Worm (Caenorhabditis elegans) whole organism, young adult: ENCODE results near the gene ins-39.
"Not testable (repeated sequence)": the region's sequence is repeated elsewhere in the genome, so short reads cannot be mapped to it uniquely, and the experiment has no call there.

Experiments
- B0019.2 ChIP-seq: fragments of 200-800 bp; sonication (Bioruptor generic); conservative IDR thresholded peaks from 2 replicates; pipeline ENCODE4 v1.3.6; 2022; ENCODE audit warnings: missing genetic modification reagents, missing genetic modification characterization, missing compliant biosample characterization
- C17E4.6 ChIP-seq: fragments of 200-800 bp; sonication (Bioruptor generic); IDR thresholded peaks from 2 replicates; pipeline ENCODE4 v1.3.6; 2022; ENCODE audit warnings: missing genetic modification reagents, missing genetic modification characterization, missing compliant biosample characterization
- D2030.7 ChIP-seq: fragments of 200-800 bp; sonication (Bioruptor generic); IDR thresholded peaks from 2 replicates; pipeline ENCODE4 v1.3.6; 2022; ENCODE audit warnings: missing genetic modification reagents, missing genetic modification characterization, missing compliant biosample characterization
- F10E7.11 ChIP-seq: sonication (generic microtip); optimal IDR thresholded peaks from 2 replicates; lab custom pipeline; 2017; ENCODE audit warnings: mild to moderate bottlenecking, missing genetic modification characterization, moderate library complexity, missing compliant biosample characterization
- F37B4.10 ChIP-seq: fragments of 200-800 bp; sonication (Bioruptor generic); IDR thresholded peaks from 2 replicates; pipeline ENCODE4 v1.3.6; 2022; ENCODE audit warnings: missing genetic modification characterization, missing compliant biosample characterization
- F39B2.1 ChIP-seq: fragments of 200-800 bp; sonication (Bioruptor generic); IDR thresholded peaks from 2 replicates; pipeline ENCODE4 v1.3.6; 2022; ENCODE audit warnings: missing genetic modification reagents, missing genetic modification characterization, missing compliant biosample characterization
- F57A8.1 ChIP-seq: fragments of 200-800 bp; sonication (Bioruptor generic); optimal IDR thresholded peaks from 2 replicates; lab custom pipeline; 2018; ENCODE audit warnings: mild to moderate bottlenecking, missing genetic modification characterization, moderate library complexity, missing compliant biosample characterization
- K11D2.4 ChIP-seq: fragments of 200-800 bp; sonication (Bioruptor generic); IDR thresholded peaks from 2 replicates; pipeline ENCODE4 v1.3.6; 2022; ENCODE audit warnings: missing genetic modification reagents, missing genetic modification characterization, missing compliant biosample characterization
- Y53F4B.3 ChIP-seq: fragments of 200-800 bp; sonication (Bioruptor generic); IDR thresholded peaks from 2 replicates; pipeline ENCODE4 v1.3.6; 2022; ENCODE audit warnings: missing genetic modification reagents, missing genetic modification characterization, missing compliant biosample characterization
- Y53G8AR.9 ChIP-seq: fragments of 200-800 bp; sonication (Bioruptor generic); conservative IDR thresholded peaks from 2 replicates; pipeline ENCODE4 v1.3.6; 2022; ENCODE audit warnings: missing genetic modification reagents, missing genetic modification characterization, missing compliant biosample characterization
- Y56A3A.18 ChIP-seq: fragments of 200-800 bp; sonication (Bioruptor generic); IDR thresholded peaks from 2 replicates; pipeline ENCODE4 v1.3.6; 2022; ENCODE audit warnings: missing genetic modification reagents, missing genetic modification characterization, missing compliant biosample characterization
- Y67H2A.10 ChIP-seq: fragments of 200-800 bp; sonication (Bioruptor generic); conservative IDR thresholded peaks from 2 replicates; pipeline ENCODE4 v1.3.6; 2022; ENCODE audit warnings: missing genetic modification reagents, missing genetic modification characterization, missing compliant biosample characterization
- Y79H2A.3 ChIP-seq: fragments of 200-800 bp; sonication (Bioruptor generic); conservative IDR thresholded peaks from 2 replicates; pipeline ENCODE4 v1.3.6; 2022; ENCODE audit warnings: missing genetic modification reagents, missing genetic modification characterization, missing compliant biosample characterization
- Y95B8A.8 ChIP-seq: fragments of 200-800 bp; sonication (Bioruptor generic); IDR thresholded peaks from 2 replicates; pipeline ENCODE4 v1.3.6; 2022; ENCODE audit warnings: missing genetic modification reagents, missing genetic modification characterization, missing compliant biosample characterization
- aptf-2 ChIP-seq: fragments of 200-800 bp; sonication (Bioruptor generic); conservative IDR thresholded peaks from 2 replicates; pipeline ENCODE4 v1.3.6; 2022; ENCODE audit warnings: missing genetic modification reagents, missing genetic modification characterization, missing compliant biosample characterization
- aptf-3 ChIP-seq: fragments of 200-800 bp; sonication (Bioruptor generic); IDR thresholded peaks from 2 replicates; pipeline ENCODE4 v1.3.6; 2022; ENCODE audit warnings: missing genetic modification characterization, missing compliant biosample characterization
- attf-3 ChIP-seq: fragments of 200-800 bp; sonication (Bioruptor generic); conservative IDR thresholded peaks from 2 replicates; pipeline ENCODE4 v1.3.6; 2022; ENCODE audit warnings: missing genetic modification reagents, missing genetic modification characterization, missing compliant biosample characterization
- attf-6 ChIP-seq: fragments of 200-800 bp; sonication (Bioruptor generic); IDR thresholded peaks from 2 replicates; pipeline ENCODE4 v1.3.6; 2022; ENCODE audit warnings: missing genetic modification reagents, missing genetic modification characterization, missing compliant biosample characterization
- cebp-1 ChIP-seq, 2 experiments: fragments of 200-800 bp in 1 of 2; sonication (Bioruptor generic) in 1 of 2; sonication (generic microtip) in 1 of 2; IDR thresholded peaks in 1 of 2; optimal IDR thresholded peaks in 1 of 2; 2 replicates each; pipeline versions ENCODE4 v1.3.6 to Lab custom; 2017 to 2022; ENCODE audit warnings: missing compliant biosample characterization in 2 of 2, missing genetic modification characterization in 2 of 2, mild to moderate bottlenecking in 1 of 2, missing genetic modification reagents in 1 of 2, moderate library complexity in 1 of 2
- cebp-2 ChIP-seq: fragments of 200-800 bp; sonication (Bioruptor generic); IDR thresholded peaks from 2 replicates; pipeline ENCODE4 v1.3.6; 2022; ENCODE audit warnings: missing genetic modification characterization, missing compliant biosample characterization
- ceh-100 ChIP-seq: fragments of 200-800 bp; sonication (Bioruptor generic); IDR thresholded peaks from 2 replicates; pipeline ENCODE4 v1.3.6; 2022; ENCODE audit warnings: missing genetic modification reagents, missing genetic modification characterization, missing compliant biosample characterization
- ceh-40 ChIP-seq: fragments of 200-800 bp; sonication (Bioruptor generic); IDR thresholded peaks from 2 replicates; pipeline ENCODE4 v1.3.6; 2022; ENCODE audit warnings: missing genetic modification characterization, missing compliant biosample characterization
- ceh-58 ChIP-seq: fragments of 200-800 bp; sonication (Bioruptor generic); IDR thresholded peaks from 2 replicates; pipeline ENCODE4 v1.3.6; 2022; ENCODE audit warnings: missing genetic modification characterization, missing compliant biosample characterization
- ceh-91 ChIP-seq: fragments of 200-800 bp; sonication (Bioruptor generic); IDR thresholded peaks from 2 replicates; pipeline ENCODE4 v1.3.6; 2022; ENCODE audit warnings: missing genetic modification reagents, missing genetic modification characterization, missing compliant biosample characterization
- dox-1 ChIP-seq: fragments of 200-800 bp; sonication (Bioruptor generic); IDR thresholded peaks from 2 replicates; pipeline ENCODE4 v1.3.6; 2022; ENCODE audit warnings: missing genetic modification reagents, missing genetic modification characterization, missing compliant biosample characterization
- egl-44 ChIP-seq: fragments of 200-800 bp; sonication (Bioruptor generic); IDR thresholded peaks from 2 replicates; pipeline ENCODE4 v1.3.6; 2022; ENCODE audit warnings: missing genetic modification reagents, missing genetic modification characterization, missing compliant biosample characterization
- egrh-3 ChIP-seq: fragments of 200-800 bp; sonication (Bioruptor generic); IDR thresholded peaks from 2 replicates; pipeline ENCODE4 v1.3.6; 2022; ENCODE audit warnings: missing genetic modification reagents, missing genetic modification characterization, missing compliant biosample characterization
- ekl-4 ChIP-seq: fragments of 200-800 bp; sonication (Bioruptor generic); IDR thresholded peaks from 2 replicates; pipeline ENCODE4 v1.3.6; 2022; ENCODE audit warnings: missing genetic modification reagents, missing genetic modification characterization, missing compliant biosample characterization
- hmg-20 ChIP-seq: fragments of 200-800 bp; sonication (Bioruptor generic); IDR thresholded peaks from 2 replicates; pipeline ENCODE4 v1.3.6; 2022; ENCODE audit warnings: missing genetic modification reagents, missing genetic modification characterization, missing compliant biosample characterization
- hsf-1 ChIP-seq: fragments of 200-800 bp; sonication (Bioruptor generic); IDR thresholded peaks from 2 replicates; pipeline ENCODE4 v1.3.6; 2022; ENCODE audit warnings: missing genetic modification reagents, missing genetic modification characterization, missing compliant biosample characterization
- lag-1 ChIP-seq: fragments of 200-800 bp; sonication (Bioruptor generic); IDR thresholded peaks from 2 replicates; pipeline ENCODE4 v1.3.6; 2022; ENCODE audit warnings: missing genetic modification reagents, missing genetic modification characterization, missing compliant biosample characterization
- let-526 ChIP-seq: fragments of 200-800 bp; sonication (Bioruptor generic); IDR thresholded peaks from 2 replicates; pipeline ENCODE4 v1.3.6; 2022; ENCODE audit warnings: missing genetic modification reagents, missing genetic modification characterization, missing compliant biosample characterization
- lsy-27 ChIP-seq: sonication (generic microtip); optimal IDR thresholded peaks from 2 replicates; lab custom pipeline; 2017; ENCODE audit warnings: missing genetic modification characterization, mild to moderate bottlenecking, missing compliant biosample characterization, antibody characterized with exemption, missing genotype, borderline replicate concordance; ENCODE audit not compliant: insufficient read depth
- madf-3 ChIP-seq: fragments of 200-800 bp; sonication (Bioruptor generic); IDR thresholded peaks from 2 replicates; pipeline ENCODE4 v1.3.6; 2022; ENCODE audit warnings: missing genetic modification reagents, missing genetic modification characterization, missing compliant biosample characterization
- madf-6 ChIP-seq: fragments of 200-800 bp; sonication (Bioruptor generic); IDR thresholded peaks from 2 replicates; pipeline ENCODE4 v1.3.6; 2022; ENCODE audit warnings: missing genetic modification reagents, missing genetic modification characterization, missing compliant biosample characterization
- madf-8 ChIP-seq: fragments of 200-800 bp; sonication (Bioruptor generic); conservative IDR thresholded peaks from 2 replicates; pipeline ENCODE4 v1.3.6; 2022; ENCODE audit warnings: missing genetic modification reagents, missing genetic modification characterization, missing compliant biosample characterization
- mel-28 ChIP-seq: sonication (generic microtip); optimal IDR thresholded peaks from 2 replicates; lab custom pipeline; 2016; ENCODE audit warnings: borderline replicate concordance, mild to moderate bottlenecking, missing genetic modification characterization, missing compliant biosample characterization
- mxl-1 ChIP-seq: sonication (generic microtip); optimal IDR thresholded peaks from 2 replicates; lab custom pipeline; 2016; ENCODE audit warnings: missing genetic modification characterization, missing compliant biosample characterization
- nfya-2 ChIP-seq: fragments of 200-800 bp; sonication (Bioruptor generic); IDR thresholded peaks from 2 replicates; pipeline ENCODE4 v1.3.6; 2022; ENCODE audit warnings: missing genetic modification reagents, missing genetic modification characterization, missing compliant biosample characterization
- nfyb-1 ChIP-seq: fragments of 200-800 bp; sonication (Bioruptor generic); IDR thresholded peaks from 2 replicates; pipeline ENCODE4 v1.3.6; 2022; ENCODE audit warnings: missing genetic modification reagents, missing genetic modification characterization, missing compliant biosample characterization
- nhr-120 ChIP-seq: fragments of 200-800 bp; sonication (Bioruptor generic); IDR thresholded peaks from 2 replicates; pipeline ENCODE4 v1.3.6; 2022; ENCODE audit warnings: missing genetic modification characterization, missing compliant biosample characterization
- pbrm-1 ChIP-seq: fragments of 200-800 bp; sonication (Bioruptor generic); IDR thresholded peaks from 2 replicates; pipeline ENCODE4 v1.3.6; 2022; ENCODE audit warnings: missing genetic modification reagents, missing genetic modification characterization, missing compliant biosample characterization
- rcor-1 ChIP-seq: fragments of 200-800 bp; sonication (Bioruptor generic); IDR thresholded peaks from 2 replicates; pipeline ENCODE4 v1.3.6; 2022; ENCODE audit warnings: missing genetic modification reagents, missing genetic modification characterization, missing compliant biosample characterization
- repo-1 ChIP-seq: sonication (generic microtip); optimal IDR thresholded peaks from 2 replicates; lab custom pipeline; 2017; ENCODE audit warnings: mild to moderate bottlenecking, missing genetic modification characterization, missing compliant biosample characterization
- zim-3 ChIP-seq: sonication (generic microtip); optimal IDR thresholded peaks from 2 replicates; lab custom pipeline; 2017; ENCODE audit warnings: mild to moderate bottlenecking, missing genetic modification characterization, moderate library complexity, missing compliant biosample characterization
- ztf-28 ChIP-seq: fragments of 200-800 bp; sonication (Bioruptor generic); IDR thresholded peaks from 2 replicates; pipeline ENCODE4 v1.3.6; 2022; ENCODE audit warnings: missing genetic modification reagents, missing genetic modification characterization, missing compliant biosample characterization
- ztf-6 ChIP-seq: fragments of 200-800 bp; sonication (Bioruptor generic); IDR thresholded peaks from 2 replicates; pipeline ENCODE4 v1.3.6; 2022; ENCODE audit warnings: missing genetic modification reagents, missing genetic modification characterization, missing compliant biosample characterization

The ins-39 gene

ce11 chrX:1379391-1379790 is 35.2 kb upstream of the ins-39 start (continued):
- TF ChIP-seq F10E7.11 (tag; lab: Kevin White, UChicago) (peak; percentile 71), F57A8.1 (GFP tag; lab: Kevin White, UChicago) (peak; percentile 31), lsy-27 (tag; lab: Kevin White, UChicago) (no peak), repo-1 (tag; lab: Kevin White, UChicago) (peak; percentile 54), mel-28 (tag; lab: Kevin White, UChicago) (no peak), zim-3 (tag; lab: Kevin White, UChicago) (peak; percentile 75), mxl-1 (tag; lab: Kevin White, UChicago) (peak; percentile 67)

- TF ChIP-seq madf-8 (GFP tag; lab: Robert Waterston, UW) (peak; percentile 70), F39B2.1 (peak; percentile 95), ztf-28 (peak; percentile 82; the same call in 1 of the 2 replicates), ceh-40 (peak; percentile 97), pbrm-1 (GFP tag; lab: Robert Waterston, UW) (peak; percentile 96), F37B4.10 (peak; percentile 95; the same call in 1 of the 2 replicates), nfya-2 (GFP tag; lab: Robert Waterston, UW) (peak; percentile 95), ceh-100 (peak; percentile 89), ekl-4 (GFP tag; lab: Robert Waterston, UW) (peak; percentile 98), rcor-1 (peak; percentile 99), Y79H2A.3 (peak; percentile 99), madf-3 (GFP tag; lab: Robert Waterston, UW) (peak; percentile 97), B0019.2 (GFP tag; lab: Robert Waterston, UW) (peak; percentile 98), let-526 (GFP tag; lab: Robert Waterston, UW) (peak; percentile 100), cebp-2 (GFP tag; lab: Robert Waterston, UW) (peak; percentile 93), attf-3 (peak; percentile 63), hmg-20 (GFP tag; lab: Robert Waterston, UW) (peak; percentile 31; the same call in 1 of the 2 replicates), Y67H2A.10 (peak; percentile 94), hsf-1 (GFP tag; lab: Robert Waterston, UW) (peak; percentile 100), Y95B8A.8 (GFP tag; lab: Robert Waterston, UW) (peak; percentile 99), nfyb-1 (GFP tag; lab: Robert Waterston, UW) (peak; percentile 96), Y53G8AR.9 (GFP tag; lab: Robert Waterston, UW) (peak; percentile 95), ztf-6 (GFP tag; lab: Robert Waterston, UW) (peak; percentile 97), Y56A3A.18 (GFP tag; lab: Robert Waterston, UW) (peak; percentile 99), aptf-2 (GFP tag; lab: Robert Waterston, UW) (peak; percentile 91), madf-6 (GFP tag; lab: Robert Waterston, UW) (peak; percentile 91), lag-1 (GFP tag; lab: Robert Waterston, UW) (peak; percentile 93), D2030.7 (peak; percentile 99), ceh-58 (peak; percentile 98), attf-6 (GFP tag; lab: Robert Waterston, UW) (peak; percentile 99), aptf-3 (GFP tag; lab: Robert Waterston, UW) (peak; percentile 100), K11D2.4 (GFP tag; lab: Robert Waterston, UW) (peak; percentile 75), Y53F4B.3 (peak; percentile 98), egrh-3 (GFP tag; lab: Robert Waterston, UW) (peak; percentile 96), C17E4.6 (GFP tag; lab: Robert Waterston, UW) (peak; percentile 92), cebp-1 (GFP tag; IDR thresholded peaks at IDR 0.05; lab: Robert Waterston, UW) (peak; percentile 91), nhr-120 (GFP tag; lab: Robert Waterston, UW) (peak; percentile 94; the same call in 1 of the 2 replicates), dox-1 (GFP tag; lab: Robert Waterston, UW) (peak; percentile 100), ceh-91 (GFP tag; lab: Robert Waterston, UW) (peak; percentile 85), egl-44 (peak; percentile 98)
- not testable (repeated sequence) for TF ChIP-seq cebp-1 (tag; optimal IDR thresholded peaks at IDR 0.05; lab: Kevin White, UChicago)
Measured at ce11 chrX:1375071-1375470, 30.9 kb upstream of the ins-39 start.
